Fruit fly (Drosophila melanogaster) whole organism, wandering third instar larva: ENCODE results near the gene CG11523.

Experiments
- Abd-B ChIP-seq: fragments of >200 bp; optimal IDR thresholded peaks from 2 replicates; lab custom pipeline; 2017; ENCODE audit warnings: missing biosample characterization, missing genetic modification characterization
- CG32264 ChIP-seq: fragments of 200-800 bp; sonication (Bioruptor generic); optimal IDR thresholded peaks from 2 replicates; lab custom pipeline; 2016; ENCODE audit warnings: missing biosample characterization, missing genetic modification characterization
- CG9705 ChIP-seq: fragments of 200-800 bp; sonication (Bioruptor generic); optimal IDR thresholded peaks from 2 replicates; lab custom pipeline; 2018; ENCODE audit warnings: missing biosample characterization, mild to moderate bottlenecking, missing genetic modification characterization
- CrebA ChIP-seq: fragments of 200-800 bp; sonication (Bioruptor generic); optimal IDR thresholded peaks from 2 replicates; lab custom pipeline; 2016; ENCODE audit warnings: missing biosample characterization, mild to moderate bottlenecking, missing genetic modification characterization, borderline replicate concordance
- Dfd ChIP-seq: fragments of >200 bp; optimal IDR thresholded peaks from 2 replicates; lab custom pipeline; 2017; ENCODE audit warnings: missing biosample characterization, missing genetic modification characterization
- GATAd ChIP-seq: sonication (Bioruptor generic); optimal IDR thresholded peaks from 2 replicates; lab custom pipeline; 2016; ENCODE audit warnings: missing biosample characterization, missing genetic modification characterization
- HLH106 ChIP-seq: fragments of 200-800 bp; optimal IDR thresholded peaks from 3 replicates; lab custom pipeline; 2019; ENCODE audit warnings: missing biosample characterization, mild to moderate bottlenecking, missing genetic modification characterization, moderate library complexity
- Hnf4 ChIP-seq: fragments of 200-800 bp; sonication (Bioruptor generic); optimal IDR thresholded peaks from 2 replicates; lab custom pipeline; 2016; ENCODE audit warnings: missing biosample characterization, mild to moderate bottlenecking, missing genetic modification characterization
- Hr78 ChIP-seq: fragments of >200 bp; optimal IDR thresholded peaks from 2 replicates; lab custom pipeline; 2017; ENCODE audit warnings: missing biosample characterization, missing genetic modification characterization
- Hr83 ChIP-seq: fragments of 200-300 bp; sonication (Bioruptor generic); optimal IDR thresholded peaks from 2 replicates; lab custom pipeline; 2016; ENCODE audit warnings: missing biosample characterization, mild to moderate bottlenecking, missing genetic modification characterization, moderate library complexity; ENCODE audit not compliant: poor library complexity, severe bottlenecking
- Jra ChIP-seq: sonication (Bioruptor generic); optimal IDR thresholded peaks from 2 replicates; lab custom pipeline; 2016; ENCODE audit warnings: missing biosample characterization, missing genetic modification characterization
- Mio ChIP-seq: sonication (Bioruptor generic); optimal IDR thresholded peaks from 2 replicates; lab custom pipeline; 2016; ENCODE audit warnings: missing biosample characterization, missing genetic modification characterization
- Myc ChIP-seq: fragments of >200 bp; optimal IDR thresholded peaks from 2 replicates; lab custom pipeline; 2017
- N ChIP-seq: fragments of >200 bp; optimal IDR thresholded peaks from 2 replicates; lab custom pipeline; 2018; ENCODE audit warnings: missing biosample characterization, missing external identifiers, missing genetic modification characterization
- OdsH ChIP-seq: fragments of 200-800 bp; sonication (Bioruptor generic); optimal IDR thresholded peaks from 2 replicates; lab custom pipeline; 2016; ENCODE audit warnings: missing biosample characterization, mild to moderate bottlenecking, missing genetic modification characterization
- Rel ChIP-seq, 2 experiments: fragments of 200-800 bp; sonication (Bioruptor generic) in 1 of 2; optimal IDR thresholded peaks; 2 replicates in 1 of 2; 3 replicates in 1 of 2; lab custom pipeline; 2016 to 2019; ENCODE audit warnings: mild to moderate bottlenecking in 2 of 2, missing biosample characterization in 2 of 2, missing genetic modification characterization in 2 of 2, moderate library complexity in 1 of 2
- Sp1 ChIP-seq: fragments of 200-800 bp; sonication (Bioruptor generic); optimal IDR thresholded peaks from 3 replicates; lab custom pipeline; 2019; ENCODE audit warnings: missing biosample characterization, mild to moderate bottlenecking, missing genetic modification characterization, moderate library complexity
- Vsx2 ChIP-seq: fragments of 200-300, 225-300 bp; sonication (Bioruptor generic); optimal IDR thresholded peaks from 2 replicates; lab custom pipeline; 2018; ENCODE audit warnings: missing biosample characterization, missing genetic modification characterization; ENCODE audit not compliant: partially characterized antibody
- br ChIP-seq: fragments of 200-800 bp; sonication (Bioruptor generic); optimal IDR thresholded peaks from 2 replicates; lab custom pipeline; 2016; ENCODE audit warnings: missing biosample characterization, missing genetic modification characterization
- brk ChIP-seq: fragments of 200-800 bp; sonication (Bioruptor generic); optimal IDR thresholded peaks from 2 replicates; lab custom pipeline; 2016; ENCODE audit warnings: missing biosample characterization, mild to moderate bottlenecking, missing genetic modification characterization
- dl ChIP-seq, 2 experiments: fragments of 175-275, 200-275 bp in 1 of 2; fragments of 200-275 bp in 1 of 2; sonication (Bioruptor generic); optimal IDR thresholded peaks; lab custom pipeline; 2018; ENCODE audit warnings: mild to moderate bottlenecking in 2 of 2, missing biosample characterization in 2 of 2, missing genetic modification characterization in 2 of 2, moderate library complexity in 2 of 2; ENCODE audit not compliant: partially characterized antibody in 2 of 2, insufficient read depth in 1 of 2
- dmrt93B ChIP-seq: fragments of 200-800 bp; sonication (Bioruptor generic); optimal IDR thresholded peaks from 2 replicates; lab custom pipeline; 2018; ENCODE audit warnings: missing biosample characterization, mild to moderate bottlenecking, missing genetic modification characterization
- dsf ChIP-seq: sonication (Bioruptor generic); optimal IDR thresholded peaks from 2 replicates; lab custom pipeline; 2016; ENCODE audit warnings: missing biosample characterization, missing genetic modification characterization, borderline replicate concordance
- ey ChIP-seq: fragments of 200-800 bp; sonication (Bioruptor generic); optimal IDR thresholded peaks from 2 replicates; lab custom pipeline; 2016; ENCODE audit warnings: missing biosample characterization, missing genetic modification characterization
- foxo ChIP-seq, 2 experiments: fragments of 200-800 bp; sonication (Bioruptor generic); optimal IDR thresholded peaks; 2 replicates in 1 of 2; 3 replicates in 1 of 2; lab custom pipeline; 2016 to 2017; ENCODE audit warnings: missing biosample characterization in 2 of 2, missing genetic modification characterization in 2 of 2
- fru ChIP-seq: fragments of 200-800 bp; sonication (Bioruptor generic); optimal IDR thresholded peaks from 3 replicates; lab custom pipeline; 2016; ENCODE audit warnings: missing biosample characterization, mild to moderate bottlenecking, missing genetic modification characterization
- h ChIP-seq: fragments of 200-800 bp; sonication (Bioruptor generic); optimal IDR thresholded peaks from 3 replicates; lab custom pipeline; 2016; ENCODE audit warnings: missing biosample characterization, mild to moderate bottlenecking, missing genetic modification characterization
- jim ChIP-seq: fragments of 175-275, 200-325 bp; sonication (Bioruptor generic); optimal IDR thresholded peaks from 2 replicates; lab custom pipeline; 2016; ENCODE audit warnings: missing biosample characterization, mild to moderate bottlenecking, missing genetic modification characterization
- lola ChIP-seq: fragments of >200 bp; optimal IDR thresholded peaks from 2 replicates; lab custom pipeline; 2017; ENCODE audit warnings: missing biosample characterization, missing genetic modification characterization
- pan ChIP-seq: fragments of >200 bp; optimal IDR thresholded peaks from 2 replicates; lab custom pipeline; 2017
- psq ChIP-seq: fragments of 200-800 bp; sonication (Bioruptor generic); optimal IDR thresholded peaks from 3 replicates; lab custom pipeline; 2017; ENCODE audit warnings: missing biosample characterization, mild to moderate bottlenecking, missing genetic modification characterization, moderate library complexity
- rgr ChIP-seq: fragments of 200-800 bp; sonication (Bioruptor generic); optimal IDR thresholded peaks from 3 replicates; lab custom pipeline; 2016; ENCODE audit warnings: missing biosample characterization, mild to moderate bottlenecking, missing genetic modification characterization
- sv ChIP-seq: fragments of 200-800 bp; sonication (Bioruptor generic); optimal IDR thresholded peaks from 3 replicates; lab custom pipeline; 2016; ENCODE audit warnings: missing biosample characterization, missing genetic modification characterization
- tai ChIP-seq: sonication (Bioruptor generic); optimal IDR thresholded peaks from 2 replicates; lab custom pipeline; 2016; ENCODE audit warnings: missing biosample characterization, missing genetic modification characterization
- usp ChIP-seq: fragments of >200 bp; optimal IDR thresholded peaks from 2 replicates; lab custom pipeline; 2017; ENCODE audit warnings: missing biosample characterization, missing genetic modification characterization
- woc ChIP-seq: sonication (Bioruptor generic); optimal IDR thresholded peaks from 2 replicates; lab custom pipeline; 2016; ENCODE audit warnings: missing biosample characterization, mild to moderate bottlenecking, missing genetic modification characterization

Gene CG11523

DNA sequence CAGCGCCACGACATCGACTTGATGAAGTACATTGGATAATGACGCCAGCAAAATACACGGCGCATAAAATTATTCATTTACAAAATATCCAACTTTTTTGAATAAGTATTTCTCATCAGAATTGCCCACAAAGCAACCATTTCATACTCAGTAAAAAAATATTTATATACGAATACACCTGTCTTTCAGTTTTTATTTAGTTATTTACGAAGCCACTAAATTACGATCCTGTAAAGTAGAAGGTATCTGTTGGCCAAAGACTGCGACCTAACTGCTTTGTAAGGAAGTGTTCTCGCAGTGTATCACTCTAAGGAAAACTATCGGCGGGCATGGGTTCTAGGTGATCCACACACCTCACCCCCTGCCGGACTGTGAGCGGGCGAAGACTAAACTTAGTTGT is 10.7 kb upstream of the CG11523 start:
- TF ChIP-seq dl (GFP tag; optimal IDR thresholded peaks at IDR 0.05; lab: Kevin White, UChicago; ENCODE audit: insufficient read depth in 1 of 2, partially characterized antibody in 2 of 2) (no peak), sv (GFP tag; lab: Kevin White, UChicago) (peak; percentile 27)
- TF ChIP-seq, all 38 proteins: peak for 1

DNA sequence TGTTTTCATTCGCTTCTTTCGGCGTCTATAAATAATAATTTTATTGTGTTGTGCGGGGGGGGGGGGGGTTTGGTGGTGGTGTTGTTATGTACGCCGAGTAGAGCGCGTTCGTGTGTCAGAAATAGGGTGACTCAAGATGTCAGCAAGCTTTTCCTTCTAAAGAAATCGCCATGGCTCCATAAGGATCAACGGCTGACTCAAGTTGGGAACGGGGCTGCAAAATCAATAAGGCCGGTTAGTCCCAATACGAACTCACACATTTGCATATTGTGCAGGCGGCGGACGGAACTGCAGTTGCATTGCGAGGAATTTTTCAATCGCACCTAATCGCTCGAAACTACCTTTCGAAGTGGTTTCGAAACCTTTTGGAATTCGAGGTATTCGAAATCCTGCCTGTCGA is 10.1 kb upstream of the CG11523 start:
- no peak for TF ChIP-seq Mio (GFP tag; lab: Kevin White, UChicago)
- TF ChIP-seq Jra (GFP tag; lab: Kevin White, UChicago) = no peak
- TF ChIP-seq h (GFP tag; lab: Kevin White, UChicago) = no peak
- no peak for TF ChIP-seq CG9705 (GFP tag; lab: Kevin White, UChicago)
- TF ChIP-seq sv (GFP tag; lab: Kevin White, UChicago) = no peak
- no peak for TF ChIP-seq tai (GFP tag; lab: Kevin White, UChicago)
- TF ChIP-seq Hnf4 (GFP tag; lab: Kevin White, UChicago) = no peak
- no peak for TF ChIP-seq brk (GFP tag; lab: Kevin White, UChicago)
- no peak for TF ChIP-seq jim
- TF ChIP-seq br (GFP tag; lab: Kevin White, UChicago) = no peak
- no peak for TF ChIP-seq Myc (lab: Kevin White, UChicago)
- no peak for TF ChIP-seq HLH106
- no peak for TF ChIP-seq dsf (GFP tag; lab: Kevin White, UChicago)
- TF ChIP-seq usp = no peak
- TF ChIP-seq Hr83 = no peak

- TF ChIP-seq br (GFP tag; lab: Kevin White, UChicago) (no peak), Jra (GFP tag; lab: Kevin White, UChicago) (no peak), Sp1 (GFP tag; lab: Kevin White, UChicago) (no peak), tai (GFP tag; lab: Kevin White, UChicago) (no peak), dl (GFP tag; optimal IDR thresholded peaks at IDR 0.05; lab: Kevin White, UChicago; ENCODE audit: insufficient read depth in 1 of 2, partially characterized antibody in 2 of 2) (no peak), N (GFP tag; lab: Kevin White, UChicago) (no peak), GATAd (GFP tag; lab: Kevin White, UChicago) (no peak), rgr (GFP tag; lab: Kevin White, UChicago) (no peak)
- TF ChIP-seq, all 38 proteins: peak for 0
Observed at dm6 chr3L:22275989-22276388, 9.5 kb upstream of the CG11523 start.

- TF ChIP-seq lola (GFP tag; lab: Kevin White, UChicago) = no peak
Observed at dm6 chr3L:22273529-22274301, 7.2 kb upstream of the CG11523 start, which contains the start of gene Srpk79D. Gene Srpk79D (plus strand): TSS chr3L:22273985.

DNA sequence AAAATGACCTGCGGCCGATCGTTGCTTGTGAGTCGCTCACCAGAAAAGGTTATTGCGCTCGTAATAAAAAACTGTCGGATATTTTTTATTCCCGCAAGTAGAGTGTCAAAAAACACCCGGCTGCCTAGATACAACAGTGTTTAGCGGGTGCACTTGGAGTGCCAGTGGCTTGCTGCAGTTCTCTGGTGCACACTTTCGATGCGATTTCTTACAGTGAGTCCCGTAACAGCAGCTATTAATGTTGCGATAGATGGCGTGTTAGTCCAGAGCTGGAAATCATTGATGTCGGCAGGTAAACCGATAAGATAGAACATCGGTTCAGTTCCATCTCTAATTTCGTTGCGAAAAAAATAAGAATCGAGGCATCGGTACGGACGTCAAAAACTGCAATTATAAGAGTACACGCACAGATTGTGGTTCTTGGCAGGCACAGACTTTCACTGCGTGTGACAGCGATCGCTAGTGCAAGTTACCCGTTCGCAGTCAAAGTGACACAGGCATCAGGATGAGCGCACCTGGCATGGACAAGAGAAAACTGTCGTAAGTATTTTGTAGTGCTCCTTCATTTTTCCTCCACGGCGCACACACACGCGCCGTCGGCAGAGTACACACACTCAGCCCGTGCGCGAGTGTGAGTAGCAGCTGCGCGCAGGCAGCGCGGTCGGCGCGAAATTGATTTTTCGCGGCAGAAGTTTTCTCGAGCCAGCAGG is 924 bp upstream of the CG11523 start, which contains the start of gene Csp:
TSS of gene Csp (plus strand) at position 135 of the 710 bp plus-strand sequence.
- TF ChIP-seq foxo (GFP tag; optimal IDR thresholded peaks at IDR 0.05; lab: Kevin White, UChicago) (peak in 1 of 2 experiments; percentile 66), Hnf4 (GFP tag; lab: Kevin White, UChicago) (peak; percentile 67), psq (no peak), woc (GFP tag; lab: Kevin White, UChicago) (peak; percentile 52), pan (lab: Kevin White, UChicago) (no peak), usp (no peak), CG32264 (GFP tag; lab: Kevin White, UChicago) (no peak), Jra (GFP tag; lab: Kevin White, UChicago) (peak; percentile 35), Abd-B (GFP tag; lab: Kevin White, UChicago) (no peak), dl (GFP tag; optimal IDR thresholded peaks at IDR 0.05; lab: Kevin White, UChicago; ENCODE audit: insufficient read depth in 1 of 2, partially characterized antibody in 2 of 2) (no peak), GATAd (GFP tag; lab: Kevin White, UChicago) (no peak), N (GFP tag; lab: Kevin White, UChicago) (no peak), Hr78 (GFP tag; lab: Kevin White, UChicago) (no peak), fru (GFP tag; lab: Kevin White, UChicago) (peak; percentile 49), rgr (GFP tag; lab: Kevin White, UChicago) (peak; percentile 28), Dfd (GFP tag; lab: Kevin White, UChicago) (no peak), dsf (GFP tag; lab: Kevin White, UChicago) (no peak), CG9705 (GFP tag; lab: Kevin White, UChicago) (no peak), dmrt93B (GFP tag; lab: Kevin White, UChicago) (no peak), Vsx2 (no peak), br (GFP tag; lab: Kevin White, UChicago) (peak; percentile 67), lola (GFP tag; lab: Kevin White, UChicago) (no peak), brk (GFP tag; lab: Kevin White, UChicago) (no peak), ey (peak; percentile 33), tai (GFP tag; lab: Kevin White, UChicago) (no peak), Rel (GFP tag; optimal IDR thresholded peaks at IDR 0.05; lab: Kevin White, UChicago) (no peak), Rel (tag; optimal IDR thresholded peaks at IDR 0.05; lab: Kevin White, UChicago) (no peak), sv (GFP tag; lab: Kevin White, UChicago) (no peak), h (GFP tag; lab: Kevin White, UChicago) (peak; percentile 66), Myc (lab: Kevin White, UChicago) (peak; percentile 28), OdsH (GFP tag; lab: Kevin White, UChicago) (peak; percentile 19), CrebA (no peak)
